Fruit fly (Drosophila melanogaster) whole organism, pupa: ENCODE data around the gene LysB.

ENCODE experiments used
- CG10348 ChIP-seq: fragments of 200-800 bp; sonication (Bioruptor generic); IDR thresholded peaks from 2 replicates; pipeline ENCODE4 v1.3.6; 2022; ENCODE audit warnings: missing biosample characterization, missing genetic modification characterization
- CG12605 ChIP-seq: fragments of 200-800 bp; sonication (Bioruptor generic); IDR thresholded peaks from 2 replicates; pipeline ENCODE4 v1.3.6; 2022; ENCODE audit warnings: missing biosample characterization, missing genetic modification characterization
- CG13204 ChIP-seq: fragments of 200-800 bp; sonication (Bioruptor generic); optimal IDR thresholded peaks from 2 replicates; lab custom pipeline; 2018; ENCODE audit warnings: missing biosample characterization, mild to moderate bottlenecking, missing genetic modification characterization, moderate library complexity
- CG14655 ChIP-seq: fragments of 200-800 bp; sonication (Bioruptor generic); optimal IDR thresholded peaks from 3 replicates; lab custom pipeline; 2017; ENCODE audit warnings: mild to moderate bottlenecking, missing biosample characterization, missing genetic modification reagents, missing genetic modification characterization
- CG15710 ChIP-seq: fragments of 200-800 bp; sonication (Bioruptor generic); optimal IDR thresholded peaks from 2 replicates; lab custom pipeline; 2018; ENCODE audit warnings: missing biosample characterization, mild to moderate bottlenecking, missing genetic modification characterization, moderate library complexity
- CG17806 ChIP-seq: fragments of 200-800 bp; sonication (Bioruptor generic); optimal IDR thresholded peaks from 2 replicates; lab custom pipeline; 2018; ENCODE audit warnings: missing biosample characterization, mild to moderate bottlenecking, missing genetic modification characterization, moderate library complexity
- CG32121 ChIP-seq: fragments of 200-800 bp; sonication (Bioruptor generic); IDR thresholded peaks from 2 replicates; pipeline ENCODE4 v1.3.6; 2022; ENCODE audit warnings: missing biosample characterization, missing genetic modification characterization
- CG34367 ChIP-seq: fragments of 200-800 bp; sonication (Bioruptor generic); optimal IDR thresholded peaks from 2 replicates; lab custom pipeline; 2018; ENCODE audit warnings: missing biosample characterization, mild to moderate bottlenecking, missing genetic modification characterization
- CG4496 ChIP-seq: fragments of 200-800 bp; sonication (Bioruptor generic); IDR thresholded peaks from 3 replicates; pipeline ENCODE4 v1.3.6; 2022; ENCODE audit warnings: missing biosample characterization, missing genetic modification characterization
- CG8159 ChIP-seq: fragments of 200-800 bp; sonication (Bioruptor generic); optimal IDR thresholded peaks from 3 replicates; lab custom pipeline; 2018; ENCODE audit warnings: missing biosample characterization, mild to moderate bottlenecking, missing genetic modification characterization, moderate library complexity
- CG8301 ChIP-seq: fragments of 200-800 bp; sonication (Bioruptor generic); optimal IDR thresholded peaks from 2 replicates; lab custom pipeline; 2018; ENCODE audit warnings: missing biosample characterization, mild to moderate bottlenecking, missing genetic modification characterization
- CG9948 ChIP-seq: fragments of 200-800 bp; sonication (Bioruptor generic); optimal IDR thresholded peaks from 2 replicates; lab custom pipeline; 2018; ENCODE audit warnings: missing biosample characterization, mild to moderate bottlenecking, missing genetic modification characterization, moderate library complexity
- D1 ChIP-seq: fragments of 200-800 bp; sonication (Bioruptor generic); optimal IDR thresholded peaks from 2 replicates; lab custom pipeline; 2018; ENCODE audit warnings: missing biosample characterization, mild to moderate bottlenecking, missing genetic modification characterization, moderate library complexity
- EcR ChIP-seq: fragments of 200-800 bp; sonication (Bioruptor generic); optimal IDR thresholded peaks from 3 replicates; lab custom pipeline; 2019; ENCODE audit warnings: missing biosample characterization, missing genetic modification characterization, mild to moderate bottlenecking, moderate library complexity, missing genetic modification reagents
- Ets98B ChIP-seq: fragments of 200-800 bp; sonication (Bioruptor generic); IDR thresholded peaks from 2 replicates; pipeline ENCODE4 v1.3.6; 2022; ENCODE audit warnings: missing biosample characterization, missing genetic modification characterization
- Pif1A ChIP-seq: fragments of 200-800 bp; sonication (Bioruptor generic); optimal IDR thresholded peaks from 3 replicates; lab custom pipeline; 2016; ENCODE audit warnings: missing biosample characterization, missing genetic modification characterization
- Pif1B ChIP-seq: fragments of 200-800 bp; sonication (Bioruptor generic); optimal IDR thresholded peaks from 3 replicates; lab custom pipeline; 2016; ENCODE audit warnings: missing biosample characterization, missing genetic modification characterization
- Snoo ChIP-seq: fragments of 200-800 bp; sonication (Bioruptor generic); optimal IDR thresholded peaks from 3 replicates; lab custom pipeline; 2017; ENCODE audit warnings: missing biosample characterization, mild to moderate bottlenecking, missing genetic modification characterization, inconsistent platforms
- fd96Ca ChIP-seq: fragments of 200-800 bp; sonication (Bioruptor generic); IDR thresholded peaks from 3 replicates; pipeline ENCODE4 v1.3.6; 2022; ENCODE audit warnings: missing biosample characterization, missing genetic modification characterization
- gl ChIP-seq: fragments of 200-800 bp; sonication (Bioruptor generic); optimal IDR thresholded peaks from 2 replicates; lab custom pipeline; 2018; ENCODE audit warnings: missing biosample characterization, mild to moderate bottlenecking, missing genetic modification characterization
- rn ChIP-seq: fragments of 200-800 bp; sonication (Bioruptor generic); IDR thresholded peaks from 2 replicates; pipeline ENCODE4 v1.3.6; 2022; ENCODE audit warnings: missing biosample characterization, missing genetic modification characterization

Gene LysB

DNA sequence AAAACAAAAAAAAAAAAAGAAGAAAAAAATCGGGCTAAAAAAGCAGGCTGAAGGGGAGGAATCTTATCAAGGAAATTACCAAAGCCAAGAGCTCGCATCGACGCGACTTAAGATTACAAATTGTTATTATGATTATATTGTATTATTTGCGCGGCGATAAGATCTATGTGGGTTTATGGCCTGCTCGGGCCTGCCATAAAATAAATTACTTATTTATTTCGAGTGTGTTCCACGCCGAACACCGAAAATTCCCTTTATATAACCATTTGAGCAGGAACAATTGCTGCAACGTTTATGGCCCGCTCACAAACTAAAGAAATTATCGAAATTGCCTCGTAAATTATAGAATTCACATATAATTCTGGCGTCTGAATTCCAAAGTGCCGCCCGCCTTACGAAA lies 37.6 kb upstream of the LysB start:
- no peak for TF ChIP-seq Pif1B (GFP tag; lab: Kevin White, UChicago)
- TF ChIP-seq CG4496 (GFP tag; lab: Robert Waterston, UW): no peak
- no peak for TF ChIP-seq CG12605
- TF ChIP-seq Snoo (tag; lab: Kevin White, UChicago): no peak
- TF ChIP-seq CG32121 (GFP tag; lab: Robert Waterston, UW): no peak
- no peak for TF ChIP-seq gl (tag; lab: Kevin White, UChicago)
- TF ChIP-seq CG13204: no peak
- no peak for TF ChIP-seq CG15710 (tag; lab: Kevin White, UChicago)
- no peak for TF ChIP-seq fd96Ca (GFP tag; lab: Robert Waterston, UW)
- no peak for TF ChIP-seq CG9948 (tag; lab: Kevin White, UChicago)

DNA sequence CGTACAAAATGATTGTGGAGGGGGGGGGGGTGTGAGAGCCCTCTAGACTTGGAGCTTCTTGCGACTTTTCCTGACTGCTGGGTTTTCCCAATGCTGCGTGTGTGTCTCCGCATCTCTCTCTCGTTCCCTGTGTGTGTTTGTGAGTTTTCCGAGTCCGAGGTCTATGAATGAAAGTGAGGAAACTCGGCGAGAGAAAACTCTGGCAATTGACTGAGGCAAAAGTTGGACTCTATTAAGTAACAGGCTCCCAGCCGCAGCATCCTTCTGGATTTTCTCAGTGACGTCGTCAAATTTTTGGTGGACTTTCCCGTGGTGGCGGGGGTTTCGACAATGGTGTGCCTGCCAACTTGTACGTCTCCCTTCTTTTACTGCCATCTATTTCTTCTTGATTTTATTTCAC lies 36.6 kb upstream of the LysB start:
- TF ChIP-seq D1 (tag; lab: Kevin White, UChicago) (no peak), CG12605 (no peak), CG10348 (GFP tag; lab: Robert Waterston, UW) (no peak), CG15710 (tag; lab: Kevin White, UChicago) (no peak), fd96Ca (GFP tag; lab: Robert Waterston, UW) (no peak), CG14655 (GFP tag; lab: Kevin White, UChicago) (no peak), Pif1A (no peak), CG34367 (tag; lab: Kevin White, UChicago) (no peak), CG17806 (tag; lab: Kevin White, UChicago) (no peak)

DNA sequence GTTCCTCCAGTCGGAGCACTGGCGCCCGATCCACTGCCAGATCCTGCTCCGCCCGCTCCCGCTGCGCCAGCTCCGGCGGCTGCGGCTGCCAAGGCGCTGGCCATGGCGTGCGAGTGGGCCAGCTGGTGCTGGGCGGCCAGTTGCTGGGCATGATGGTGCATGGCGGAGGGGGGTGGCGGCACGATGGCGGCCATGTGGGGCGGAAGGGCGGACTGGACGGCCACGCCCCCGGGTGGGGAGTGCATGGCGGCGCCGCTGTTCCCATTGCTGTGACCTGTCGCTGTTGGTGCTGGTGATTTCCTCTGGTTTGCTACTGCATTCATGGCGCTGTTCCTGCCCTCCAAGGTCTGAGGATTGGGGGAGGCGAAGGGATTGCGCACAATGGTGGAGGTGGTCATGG lies 34.3 kb upstream of the LysB start:
- TF ChIP-seq CG4496 (GFP tag; lab: Robert Waterston, UW) (no peak), Ets98B (GFP tag; lab: Robert Waterston, UW) (no peak), CG8301 (no peak), Snoo (tag; lab: Kevin White, UChicago) (no peak), D1 (tag; lab: Kevin White, UChicago) (no peak), Pif1B (GFP tag; lab: Kevin White, UChicago) (no peak), CG34367 (tag; lab: Kevin White, UChicago) (no peak), gl (tag; lab: Kevin White, UChicago) (no peak), CG8159 (tag; lab: Kevin White, UChicago) (no peak), CG10348 (GFP tag; lab: Robert Waterston, UW) (no peak), EcR (GFP tag; lab: Kevin White, UChicago) (no peak), Pif1A (no peak), CG13204 (no peak), CG9948 (tag; lab: Kevin White, UChicago) (no peak), CG14655 (GFP tag; lab: Kevin White, UChicago) (no peak), rn (GFP tag; lab: Robert Waterston, UW) (no peak), CG32121 (GFP tag; lab: Robert Waterston, UW) (no peak), CG15710 (tag; lab: Kevin White, UChicago) (no peak), fd96Ca (GFP tag; lab: Robert Waterston, UW) (no peak)

DNA sequence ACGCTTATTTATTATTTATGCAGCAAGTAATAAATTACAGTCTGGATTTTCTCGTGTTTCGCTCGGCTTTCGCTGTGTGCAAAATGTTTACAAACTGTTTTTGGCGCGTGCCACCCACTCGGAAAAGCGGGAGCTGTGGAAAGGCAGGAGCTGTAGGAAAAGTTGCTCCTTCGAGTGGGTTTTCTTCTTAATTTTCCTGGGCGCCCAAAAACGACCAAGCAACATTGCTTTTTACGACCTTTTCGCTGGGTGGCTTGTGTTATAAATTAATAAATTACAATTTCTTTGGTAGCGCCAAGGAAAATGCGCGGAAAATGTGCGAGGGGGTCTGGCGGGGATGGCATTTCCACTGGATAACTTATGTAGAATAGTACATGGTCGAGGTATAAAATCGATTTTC lies 30.7 kb upstream of the LysB start:
- TF ChIP-seq gl (tag; lab: Kevin White, UChicago): no peak
- no peak for TF ChIP-seq CG10348 (GFP tag; lab: Robert Waterston, UW)
- TF ChIP-seq CG14655 (GFP tag; lab: Kevin White, UChicago): no peak
- no peak for TF ChIP-seq Ets98B (GFP tag; lab: Robert Waterston, UW)
- TF ChIP-seq EcR (GFP tag; lab: Kevin White, UChicago): no peak

DNA sequence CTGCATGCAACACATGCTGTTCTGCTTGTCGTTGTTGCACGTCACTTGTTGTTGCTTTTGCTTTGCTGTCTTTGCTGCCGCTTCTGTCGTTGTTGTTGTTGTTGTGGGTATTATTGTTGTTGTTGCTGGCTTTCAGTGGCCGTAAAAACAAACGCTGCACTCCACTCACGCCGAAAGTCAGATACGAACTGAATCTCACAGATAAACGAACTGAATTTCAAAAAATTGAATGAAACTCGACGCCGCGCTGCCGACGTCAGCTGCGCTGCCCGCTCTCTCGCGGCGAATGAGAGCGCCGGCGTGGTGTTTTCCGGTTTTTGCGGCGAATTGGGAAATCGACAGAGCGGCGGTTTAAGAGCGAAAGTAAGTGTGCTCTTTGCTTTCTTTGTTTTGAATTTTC lies 30.1 kb upstream of the LysB start, which contains the start of gene bab2:
Gene bab2, minus strand, starts transcription at position 192 of the 400 bp plus-strand sequence.
- TF ChIP-seq gl (tag; lab: Kevin White, UChicago) (no peak), Snoo (tag; lab: Kevin White, UChicago) (peak; percentile 12), Ets98B (GFP tag; lab: Robert Waterston, UW) (no peak), CG17806 (tag; lab: Kevin White, UChicago) (no peak), Pif1B (GFP tag; lab: Kevin White, UChicago) (no peak), CG13204 (peak; percentile 32), fd96Ca (GFP tag; lab: Robert Waterston, UW) (no peak), CG4496 (GFP tag; lab: Robert Waterston, UW) (peak; percentile 8; the same call in 1 of the 3 replicates), CG8301 (no peak), CG34367 (tag; lab: Kevin White, UChicago) (no peak), Pif1A (no peak), CG32121 (GFP tag; lab: Robert Waterston, UW) (no peak), EcR (GFP tag; lab: Kevin White, UChicago) (peak; percentile 35), CG9948 (tag; lab: Kevin White, UChicago) (no peak), CG12605 (peak; percentile 44)

DNA sequence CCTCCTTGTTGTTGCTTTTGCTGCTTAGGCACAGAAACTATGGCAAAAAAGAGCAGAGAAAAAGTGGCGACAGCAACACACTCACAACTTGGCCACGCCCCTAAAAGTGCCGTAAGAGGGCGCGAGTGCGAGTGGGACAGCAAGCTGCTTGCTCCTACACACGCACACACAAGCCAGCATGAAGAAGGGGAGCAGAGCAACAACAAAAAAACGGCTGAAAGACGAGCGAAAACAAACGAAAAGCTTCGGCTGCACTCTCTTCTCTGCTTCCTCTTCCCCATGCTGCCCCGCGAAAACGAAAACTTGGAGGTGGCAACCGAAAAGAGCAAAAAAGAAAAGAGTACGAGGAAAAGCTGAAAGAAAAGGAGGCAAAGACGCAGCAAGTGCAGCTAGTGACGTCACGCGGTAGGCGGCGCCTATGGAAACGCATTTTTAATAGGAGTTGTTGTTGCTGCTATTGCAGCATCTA lies 29.0 kb upstream of the LysB start:
- TF ChIP-seq CG13204 (peak; percentile 70), rn (GFP tag; lab: Robert Waterston, UW) (peak; percentile 48; the same call in 1 of the 2 replicates), CG34367 (tag; lab: Kevin White, UChicago) (peak; percentile 79), CG4496 (GFP tag; lab: Robert Waterston, UW) (peak; percentile 82), CG8301 (peak; percentile 57), Pif1B (GFP tag; lab: Kevin White, UChicago) (no peak), fd96Ca (GFP tag; lab: Robert Waterston, UW) (peak; percentile 80), CG15710 (tag; lab: Kevin White, UChicago) (peak; percentile 71), CG17806 (tag; lab: Kevin White, UChicago) (peak; percentile 35), CG10348 (GFP tag; lab: Robert Waterston, UW) (no peak), Ets98B (GFP tag; lab: Robert Waterston, UW) (peak; percentile 71), CG32121 (GFP tag; lab: Robert Waterston, UW) (peak; percentile 77; the same call in 1 of the 2 replicates), CG12605 (peak; percentile 63), Pif1A (peak; percentile 49), Snoo (tag; lab: Kevin White, UChicago) (peak; percentile 30), CG9948 (tag; lab: Kevin White, UChicago) (peak; percentile 40), EcR (GFP tag; lab: Kevin White, UChicago) (peak; percentile 18), D1 (tag; lab: Kevin White, UChicago) (no peak), CG14655 (GFP tag; lab: Kevin White, UChicago) (peak; percentile 72), CG8159 (tag; lab: Kevin White, UChicago) (peak; percentile 65), gl (tag; lab: Kevin White, UChicago) (peak; percentile 84)
